Fruit fly (Drosophila melanogaster): ENCODE results near the gene CecA2.

CecA2 gene

dm6 chr3R:30204004-30204603, 7.9 kb upstream of the CecA2 start (continued):
- TF ChIP-seq onecut (GFP tag; IDR thresholded peaks at IDR 0.05) (no peak), HLH4C (GFP tag; IDR thresholded peaks at IDR 0.05; ENCODE audit: partially characterized antibody) (0 out of 3 replicates have a peak, but pooled peaks have one; percentile 8), peb (GFP tag; IDR thresholded peaks at IDR 0.05) (no peak), CG17385 (GFP tag; optimal IDR thresholded peaks at IDR 0.05) (no peak), exex (tag; optimal IDR thresholded peaks at IDR 0.05) (peak; percentile 35), Pdp1 (GFP tag; optimal IDR thresholded peaks at IDR 0.05) (peak in 1 of 2 experiments; percentile 67), unpg (GFP tag; optimal IDR thresholded peaks at IDR 0.05) (no peak), Trl (optimal IDR thresholded peaks at IDR 0.05) (peak in 1 of 2 experiments; percentile 51), Trl (GFP tag; optimal IDR thresholded peaks at IDR 0.05) (no peak), ro (GFP tag; IDR thresholded peaks at IDR 0.05) (no peak), CG13624 (GFP tag; optimal IDR thresholded peaks at IDR 0.05) (no peak), CG30431 (GFP tag; optimal IDR thresholded peaks at IDR 0.05) (no peak)

dm6 chr3R:30205946-30206345, 6.0 kb upstream of the CecA2 start:
- TF ChIP-seq CG15514 (GFP tag; optimal IDR thresholded peaks at IDR 0.05) (peak; percentile 71), CG9876 (GFP tag; optimal IDR thresholded peaks at IDR 0.05) (no peak), cg (GFP tag; optimal IDR thresholded peaks at IDR 0.05) (no peak), so (GFP tag; IDR thresholded peaks at IDR 0.05) (no peak), mirr (GFP tag; optimal IDR thresholded peaks at IDR 0.05) (no peak), da (GFP tag; optimal IDR thresholded peaks at IDR 0.05) (no peak), Scr (GFP tag; IDR thresholded peaks at IDR 0.05; ENCODE audit: partially characterized antibody) (no peak), lbe (GFP tag; optimal IDR thresholded peaks at IDR 0.05) (peak; percentile 48), Dbx (GFP tag; IDR thresholded peaks at IDR 0.05) (peak; percentile 44; the same call in 1 of the 3 replicates), usp (GFP tag; optimal IDR thresholded peaks at IDR 0.05) (no peak), CG10543 (GFP tag; optimal IDR thresholded peaks at IDR 0.05) (no peak), maf-S (GFP tag; optimal IDR thresholded peaks at IDR 0.05) (no peak), CG17186 (GFP tag; optimal IDR thresholded peaks at IDR 0.05) (no peak), CG9932 (GFP tag; IDR thresholded peaks at IDR 0.05) (no peak), pan (optimal IDR thresholded peaks at IDR 0.05) (no peak), pan (GFP tag; optimal IDR thresholded peaks at IDR 0.05 in 1 of 2, IDR thresholded peaks at IDR 0.05 in 1 of 2) (no peak), gsb (GFP tag; IDR thresholded peaks at IDR 0.05) (no peak), CG9817 (tag; optimal IDR thresholded peaks at IDR 0.05) (no peak), CG3838 (GFP tag; optimal IDR thresholded peaks at IDR 0.05) (no peak), fd3F (GFP tag; optimal IDR thresholded peaks at IDR 0.05) (no peak), Gug (GFP tag; IDR thresholded peaks at IDR 0.05) (no peak), Antp (GFP tag; optimal IDR thresholded peaks at IDR 0.05) (no peak), stwl (tag; optimal IDR thresholded peaks at IDR 0.05) (no peak), Taf1 (GFP tag; IDR thresholded peaks at IDR 0.05) (no peak), luna (GFP tag; optimal IDR thresholded peaks at IDR 0.05) (no peak), MBD-R2 (GFP tag; IDR thresholded peaks at IDR 0.05) (no peak), CG12769 (tag; optimal IDR thresholded peaks at IDR 0.05) (peak; percentile 6), CG18476 (GFP tag; optimal IDR thresholded peaks at IDR 0.05) (no peak), Jarid2 (GFP tag; optimal IDR thresholded peaks at IDR 0.05) (no peak), org-1 (GFP tag; optimal IDR thresholded peaks at IDR 0.05) (no peak), Dp (GFP tag; optimal IDR thresholded peaks at IDR 0.05) (peak; percentile 75), ro (GFP tag; IDR thresholded peaks at IDR 0.05) (no peak), Meics (GFP tag; optimal IDR thresholded peaks at IDR 0.05) (no peak), CG9797 (GFP tag; optimal IDR thresholded peaks at IDR 0.05) (no peak), Rx (GFP tag; IDR thresholded peaks at IDR 0.05) (no peak), CG1233 (GFP tag; optimal IDR thresholded peaks at IDR 0.05) (no peak), CG3995 (GFP tag; optimal IDR thresholded peaks at IDR 0.05) (peak; percentile 69), sc (optimal IDR thresholded peaks at IDR 0.05) (no peak), sc (GFP tag; optimal IDR thresholded peaks at IDR 0.05) (no peak), B-H2 (GFP tag; optimal IDR thresholded peaks at IDR 0.05) (peak; percentile 1)

Data from whole organism, embryonic.